Worm (Caenorhabditis elegans): ENCODE measurements around the gene Y41C4A.6.

Gene Y41C4A.6

ce11 chrIII:11718548-11718947 lies 22.2 kb downstream of the Y41C4A.6 start, which contains the start of gene Y41C4A.9:
Gene Y41C4A.9 (minus strand): TSS chrIII:11718645.
- no peak for TF ChIP-seq him-1 (tag; optimal IDR thresholded peaks at IDR 0.05)
- no peak for TF ChIP-seq W03F9.2 (tag; optimal IDR thresholded peaks at IDR 0.05)
- no peak for TF ChIP-seq dao-5 (tag; optimal IDR thresholded peaks at IDR 0.05)

ce11 chrIII:11719400-11719875 lies 23.1 kb downstream of the Y41C4A.6 start, which contains the start of the genes elb-1 and Y41C4A.11:
Gene elb-1 (minus strand): TSS chrIII:11719450.
Gene Y41C4A.11 (plus strand): TSS chrIII:11719860.
- no peak for TF ChIP-seq dao-5 (tag; optimal IDR thresholded peaks at IDR 0.05)
- TF ChIP-seq W03F9.2 (tag; optimal IDR thresholded peaks at IDR 0.05) = no peak

- TF ChIP-seq W03F9.2 (tag; optimal IDR thresholded peaks at IDR 0.05) = no peak
- TF ChIP-seq him-1 (tag; optimal IDR thresholded peaks at IDR 0.05) = no peak
- TF ChIP-seq dao-5 (tag; optimal IDR thresholded peaks at IDR 0.05) = no peak
Measured at ce11 chrIII:11721405-11721804, 25.0 kb downstream of the Y41C4A.6 start, which contains the start of gene Y41C4A.32. Gene Y41C4A.32 (plus strand): TSS chrIII:11721706.

- TF ChIP-seq him-1 (tag; optimal IDR thresholded peaks at IDR 0.05) = no peak
- TF ChIP-seq dao-5 (tag; optimal IDR thresholded peaks at IDR 0.05) = no peak
- no peak for TF ChIP-seq W03F9.2 (tag; optimal IDR thresholded peaks at IDR 0.05)
Measured at ce11 chrIII:11726590-11726989, 30.2 kb downstream of the Y41C4A.6 start, which contains the start of gene Y41C4A.12. Gene Y41C4A.12 (minus strand): TSS chrIII:11726690.

- TF ChIP-seq dao-5 (tag; optimal IDR thresholded peaks at IDR 0.05) (no peak), W03F9.2 (tag; optimal IDR thresholded peaks at IDR 0.05) (no peak), him-1 (tag; optimal IDR thresholded peaks at IDR 0.05) (no peak)
Measured at ce11 chrIII:11727010-11727409, 30.6 kb downstream of the Y41C4A.6 start.

- TF ChIP-seq dao-5 (tag; optimal IDR thresholded peaks at IDR 0.05) (no peak), W03F9.2 (tag; optimal IDR thresholded peaks at IDR 0.05) (no peak), him-1 (tag; optimal IDR thresholded peaks at IDR 0.05) (no peak)
Measured at ce11 chrIII:11730312-11730711, 33.9 kb downstream of the Y41C4A.6 start, which contains the start of gene Y41C4A.18. Gene Y41C4A.18 (plus strand): TSS chrIII:11730612.

- TF ChIP-seq W03F9.2 (tag; optimal IDR thresholded peaks at IDR 0.05) (no peak), dao-5 (tag; optimal IDR thresholded peaks at IDR 0.05) (no peak), him-1 (tag; optimal IDR thresholded peaks at IDR 0.05) (no peak)
Measured at ce11 chrIII:11730850-11731249, 34.5 kb downstream of the Y41C4A.6 start.

ce11 chrIII:11731491-11731890 lies 35.1 kb downstream of the Y41C4A.6 start:
- no peak for TF ChIP-seq him-1 (tag; optimal IDR thresholded peaks at IDR 0.05)
- TF ChIP-seq dao-5 (tag; optimal IDR thresholded peaks at IDR 0.05) = no peak
- TF ChIP-seq W03F9.2 (tag; optimal IDR thresholded peaks at IDR 0.05) = no peak

- no peak for TF ChIP-seq him-1 (tag; optimal IDR thresholded peaks at IDR 0.05)
- TF ChIP-seq W03F9.2 (tag; optimal IDR thresholded peaks at IDR 0.05) = no peak
Measured at ce11 chrIII:11732056-11732455, 35.7 kb downstream of the Y41C4A.6 start, which contains the start of gene Y41C4A.21. Gene Y41C4A.21 (plus strand): TSS chrIII:11732356.

- TF ChIP-seq him-1 (tag; optimal IDR thresholded peaks at IDR 0.05) (no peak), W03F9.2 (tag; optimal IDR thresholded peaks at IDR 0.05) (no peak), dao-5 (tag; optimal IDR thresholded peaks at IDR 0.05) (no peak)
Measured at ce11 chrIII:11732943-11733342, 36.6 kb downstream of the Y41C4A.6 start.

ce11 chrIII:11737527-11737926 lies 41.2 kb downstream of the Y41C4A.6 start, which contains the start of gene sup-1:
Gene sup-1 (minus strand): TSS chrIII:11737627.
- TF ChIP-seq him-1 (tag; optimal IDR thresholded peaks at IDR 0.05) (no peak), W03F9.2 (tag; optimal IDR thresholded peaks at IDR 0.05) (no peak), dao-5 (tag; optimal IDR thresholded peaks at IDR 0.05) (no peak)

ce11 chrIII:11738482-11738881 lies 42.1 kb downstream of the Y41C4A.6 start:
- no peak for TF ChIP-seq W03F9.2 (tag; optimal IDR thresholded peaks at IDR 0.05)
- no peak for TF ChIP-seq dao-5 (tag; optimal IDR thresholded peaks at IDR 0.05)
- no peak for TF ChIP-seq him-1 (tag; optimal IDR thresholded peaks at IDR 0.05)

ce11 chrIII:11740868-11741267 lies 44.5 kb downstream of the Y41C4A.6 start:
- TF ChIP-seq dao-5 (tag; optimal IDR thresholded peaks at IDR 0.05) (no peak), him-1 (tag; optimal IDR thresholded peaks at IDR 0.05) (no peak), W03F9.2 (tag; optimal IDR thresholded peaks at IDR 0.05) (no peak)

ce11 chrIII:11742191-11742590 lies 45.8 kb downstream of the Y41C4A.6 start:
- TF ChIP-seq dao-5 (tag; optimal IDR thresholded peaks at IDR 0.05) = no peak
- no peak for TF ChIP-seq W03F9.2 (tag; optimal IDR thresholded peaks at IDR 0.05)
- no peak for TF ChIP-seq him-1 (tag; optimal IDR thresholded peaks at IDR 0.05)

- peak; percentile 46 for TF ChIP-seq W03F9.2 (tag; optimal IDR thresholded peaks at IDR 0.05)
- TF ChIP-seq dao-5 (tag; optimal IDR thresholded peaks at IDR 0.05) = no peak
- peak; percentile 11 for TF ChIP-seq him-1 (tag; optimal IDR thresholded peaks at IDR 0.05)
Measured at ce11 chrIII:11746718-11747117, 50.3 kb downstream of the Y41C4A.6 start, which contains the start of gene mrt-2. Gene mrt-2 (plus strand): TSS chrIII:11746766.
